Fruit fly (Drosophila melanogaster) whole organism: ENCODE measurements around the gene CG33630.

Experiments
- CG8478 ChIP-seq: fragments of >200 bp; optimal IDR thresholded peaks from 2 replicates; lab custom pipeline; 2018; ENCODE audit warnings: inconsistent platforms
- Dll ChIP-seq: fragments of >200 bp; optimal IDR thresholded peaks from 2 replicates; lab custom pipeline; 2017
- EcR ChIP-seq, 2 experiments: fragments of >200 bp; optimal IDR thresholded peaks; 2 replicates each; lab custom pipeline; 2017; ENCODE audit warnings: missing biosample characterization in 2 of 2, missing genetic modification characterization in 2 of 2, missing genetic modification reagents in 2 of 2
- pan ChIP-seq: fragments of >200 bp; optimal IDR thresholded peaks from 2 replicates; lab custom pipeline; 2017
- psq ChIP-seq: fragments of >200 bp; optimal IDR thresholded peaks from 2 replicates; lab custom pipeline; 2017
- usp ChIP-seq: fragments of >200 bp; optimal IDR thresholded peaks from 2 replicates; lab custom pipeline; 2017; ENCODE audit warnings: missing biosample characterization, missing genetic modification characterization, mixed read lengths

CG33630 gene

DNA sequence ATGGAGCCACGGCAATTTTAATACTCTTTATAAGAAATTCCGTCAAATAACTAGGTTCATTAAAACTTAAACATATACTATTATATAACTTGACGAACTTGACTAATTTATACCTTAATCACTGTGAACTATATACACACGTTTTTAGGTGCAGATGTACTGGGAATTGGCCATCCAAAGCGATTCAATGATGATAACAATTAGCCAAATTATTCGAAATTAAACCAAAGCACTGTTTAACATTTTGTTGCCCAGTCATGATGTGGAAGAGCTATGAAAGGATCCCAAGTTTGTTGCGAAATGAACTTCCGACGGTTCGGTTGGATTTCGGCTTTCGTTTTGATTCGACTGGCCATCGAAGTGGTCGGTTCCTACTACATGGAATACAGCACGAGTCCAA is at the start of gene CG33630:
Gene CG33630, plus strand, starts transcription at position 301 of the 400 bp plus-strand sequence.
- no peak for TF ChIP-seq pan (lab: Kevin White, UChicago)
- no peak for TF ChIP-seq Dll (lab: Kevin White, UChicago)
- no peak for TF ChIP-seq psq (lab: Kevin White, UChicago)
- TF ChIP-seq usp, result no peak
- TF ChIP-seq EcR (GFP tag; optimal IDR thresholded peaks at IDR 0.05; lab: Kevin White, UChicago), result no peak
- no peak for TF ChIP-seq CG8478 (lab: Kevin White, UChicago)

dm6 chr3R:10024032-10024712 is 38.3 kb upstream of the CG33630 start:
- TF ChIP-seq psq (lab: Kevin White, UChicago) (no peak), pan (lab: Kevin White, UChicago) (no peak), Dll (lab: Kevin White, UChicago) (no peak), usp (no peak), EcR (GFP tag; optimal IDR thresholded peaks at IDR 0.05; lab: Kevin White, UChicago) (no peak), CG8478 (lab: Kevin White, UChicago) (no peak)

- TF ChIP-seq Dll (lab: Kevin White, UChicago) (no peak), psq (lab: Kevin White, UChicago) (no peak), usp (no peak), CG8478 (lab: Kevin White, UChicago) (no peak)
Observed at dm6 chr3R:10025050-10025449, 37.4 kb upstream of the CG33630 start, which contains the start of gene CG31407. CG31407 (minus strand) TSS chr3R:10025150.

dm6 chr3R:10028378-10028777 is 34.0 kb upstream of the CG33630 start:
- TF ChIP-seq pan (lab: Kevin White, UChicago), result no peak
- TF ChIP-seq Dll (lab: Kevin White, UChicago), result no peak
- no peak for TF ChIP-seq psq (lab: Kevin White, UChicago)

DNA sequence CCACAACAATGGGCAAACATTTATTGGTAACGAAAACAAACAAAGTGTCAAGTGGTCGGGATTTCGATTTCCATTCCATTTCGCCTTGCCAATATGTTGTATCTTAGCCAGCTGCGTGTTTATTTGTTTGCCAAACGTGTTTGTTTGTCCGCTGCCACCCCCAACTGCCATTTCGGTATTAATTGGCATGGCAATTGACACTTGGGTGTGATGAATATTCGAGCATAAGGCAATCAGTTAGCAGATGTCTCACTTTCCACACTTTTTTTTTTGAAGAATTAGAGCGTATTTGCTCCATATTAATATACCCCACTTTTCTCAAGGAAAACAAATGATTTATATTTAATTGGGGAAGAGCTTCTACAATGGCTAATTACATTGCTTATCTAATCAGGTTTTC is 30.9 kb upstream of the CG33630 start:
- TF ChIP-seq psq (lab: Kevin White, UChicago), result no peak
- no peak for TF ChIP-seq pan (lab: Kevin White, UChicago)
- no peak for TF ChIP-seq Dll (lab: Kevin White, UChicago)
- TF ChIP-seq usp, result no peak
- TF ChIP-seq EcR (GFP tag; optimal IDR thresholded peaks at IDR 0.05; lab: Kevin White, UChicago), result no peak
- TF ChIP-seq CG8478 (lab: Kevin White, UChicago), result no peak

- TF ChIP-seq CG8478 (lab: Kevin White, UChicago) (no peak), usp (no peak), EcR (GFP tag; optimal IDR thresholded peaks at IDR 0.05; lab: Kevin White, UChicago) (no peak), psq (lab: Kevin White, UChicago) (no peak), Dll (lab: Kevin White, UChicago) (no peak), pan (lab: Kevin White, UChicago) (no peak)
Observed at dm6 chr3R:10032951-10033720, 29.3 kb upstream of the CG33630 start.

- TF ChIP-seq usp (no peak), psq (lab: Kevin White, UChicago) (no peak), Dll (lab: Kevin White, UChicago) (no peak), CG8478 (lab: Kevin White, UChicago) (no peak), pan (lab: Kevin White, UChicago) (no peak), EcR (GFP tag; optimal IDR thresholded peaks at IDR 0.05; lab: Kevin White, UChicago) (no peak)
Observed at dm6 chr3R:10034995-10035446, 27.4 kb upstream of the CG33630 start.

- no peak for TF ChIP-seq CG8478 (lab: Kevin White, UChicago)
Observed at dm6 chr3R:10035765-10036164, 26.7 kb upstream of the CG33630 start.

- TF ChIP-seq Dll (lab: Kevin White, UChicago) (no peak), usp (no peak), psq (lab: Kevin White, UChicago) (no peak)
Observed at dm6 chr3R:10039188-10039587, 23.2 kb upstream of the CG33630 start.

DNA sequence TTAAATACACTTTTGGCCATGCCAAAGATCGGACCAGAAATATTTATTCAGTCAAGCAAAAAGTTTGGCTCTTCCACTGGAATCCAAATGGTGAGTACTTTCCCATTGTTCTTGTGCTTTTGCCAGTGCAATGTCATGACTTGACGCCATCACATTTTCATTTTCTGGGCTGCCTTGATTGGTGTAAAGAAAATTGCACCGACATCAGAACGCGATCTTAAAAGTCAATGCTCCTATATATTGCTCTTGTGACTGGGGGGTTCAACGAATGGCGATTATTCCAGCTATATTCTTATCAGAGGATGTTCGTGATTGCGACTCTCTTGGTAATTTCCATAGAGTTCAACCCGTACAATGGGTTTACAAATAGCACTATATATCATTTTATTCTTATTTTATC is 21.9 kb upstream of the CG33630 start:
- TF ChIP-seq CG8478 (lab: Kevin White, UChicago) (no peak), EcR (GFP tag; optimal IDR thresholded peaks at IDR 0.05; lab: Kevin White, UChicago) (peak; percentile 57 to 64), Dll (lab: Kevin White, UChicago) (no peak), usp (no peak), psq (lab: Kevin White, UChicago) (no peak), pan (lab: Kevin White, UChicago) (no peak)

- TF ChIP-seq usp (no peak), pan (lab: Kevin White, UChicago) (no peak), Dll (lab: Kevin White, UChicago) (no peak), psq (lab: Kevin White, UChicago) (no peak), EcR (GFP tag; optimal IDR thresholded peaks at IDR 0.05; lab: Kevin White, UChicago) (no peak), CG8478 (lab: Kevin White, UChicago) (no peak)
Observed at dm6 chr3R:10042024-10042663, 20.3 kb upstream of the CG33630 start.
